Worm (Caenorhabditis elegans) whole organism, midembryonic: ENCODE results near the gene crn-2.

ENCODE experiments used
- cog-1 ChIP-seq: sonication (generic microtip); optimal IDR thresholded peaks from 2 replicates; lab custom pipeline; 2016; ENCODE audit warnings: missing genetic modification characterization, missing compliant biosample characterization
- flt-1 ChIP-seq: fragments of 200-800 bp; sonication (Bioruptor generic); IDR thresholded peaks from 2 replicates; pipeline ENCODE4 v1.3.6; 2022; ENCODE audit warnings: missing genetic modification characterization, missing compliant biosample characterization
- klf-2 ChIP-seq: fragments of 200-800 bp; sonication (Bioruptor generic); conservative IDR thresholded peaks from 2 replicates; pipeline ENCODE4 v1.3.6; 2022; ENCODE audit warnings: missing genetic modification reagents, missing genetic modification characterization, missing compliant biosample characterization
- med-1 ChIP-seq: sonication (generic microtip); optimal IDR thresholded peaks from 2 replicates; lab custom pipeline; 2017; ENCODE audit warnings: missing genetic modification characterization, mild to moderate bottlenecking, missing compliant biosample characterization, antibody characterized with exemption, missing genetic modification reagents; ENCODE audit not compliant: insufficient read depth
- ref-1 ChIP-seq: fragments of 200-800 bp; sonication (Bioruptor generic); conservative IDR thresholded peaks from 2 replicates; pipeline ENCODE4 v1.3.6; 2022; ENCODE audit warnings: missing genetic modification reagents, missing genetic modification characterization, missing compliant biosample characterization
- tab-1 ChIP-seq: fragments of 200-800 bp; sonication (Bioruptor generic); IDR thresholded peaks from 2 replicates; pipeline ENCODE4 v1.3.6; 2022; ENCODE audit warnings: missing genetic modification characterization, missing compliant biosample characterization
- ztf-23 ChIP-seq: fragments of 200-800 bp; sonication (Bioruptor generic); IDR thresholded peaks from 2 replicates; pipeline ENCODE4 v1.3.6; 2022; ENCODE audit warnings: missing genetic modification reagents, missing genetic modification characterization, missing compliant biosample characterization

DNA sequence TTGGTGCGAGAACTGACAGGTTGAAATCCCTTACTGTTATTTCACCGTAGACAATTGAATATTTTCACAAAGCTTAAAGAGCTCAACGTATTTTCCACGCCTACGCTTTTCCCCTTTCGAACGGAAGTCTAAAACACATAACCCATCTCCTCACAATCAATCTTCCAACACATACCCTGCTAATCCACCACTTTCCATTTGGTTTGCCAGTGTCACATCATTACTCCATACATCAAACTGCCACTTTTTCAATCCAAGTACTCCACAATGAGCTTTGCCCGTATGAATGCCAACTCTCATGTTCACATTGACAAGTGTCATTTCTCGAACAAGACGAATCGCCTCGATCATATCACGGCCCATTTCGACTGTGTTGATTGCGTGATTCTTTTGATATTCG lies 33.6 kb downstream of the crn-2 start:
- TF ChIP-seq klf-2 (GFP tag; lab: Robert Waterston, UW) (no peak), med-1 (GFP tag; lab: Kevin White, UChicago) (no peak), tab-1 (GFP tag; lab: Robert Waterston, UW) (no peak), ztf-23 (GFP tag; lab: Robert Waterston, UW) (no peak), flt-1 (GFP tag; lab: Robert Waterston, UW) (no peak), cog-1 (no peak), ref-1 (GFP tag; lab: Robert Waterston, UW) (no peak)
